Worm (Caenorhabditis elegans) whole organism, L3 larva: ENCODE data around the gene F26F12.4.

Experiments used
- ceh-82 ChIP-seq: fragments of 150-350 bp; optimal IDR thresholded peaks from 2 replicates; lab custom pipeline; 2014; ENCODE audit warnings: missing biosample characterization, missing genetic modification characterization
- ceh-9 ChIP-seq: sonication (generic microtip); optimal IDR thresholded peaks from 2 replicates; lab custom pipeline; 2018; ENCODE audit warnings: missing biosample characterization, missing genetic modification characterization
- daf-12 ChIP-seq: fragments of 150-350 bp; optimal IDR thresholded peaks from 2 replicates; lab custom pipeline; 2014; ENCODE audit warnings: missing biosample characterization, missing genetic modification reagents, missing genetic modification characterization
- egl-27 ChIP-seq: sonication (generic microtip); optimal IDR thresholded peaks from 4 replicates; lab custom pipeline; 2017; ENCODE audit warnings: missing biosample characterization, missing genetic modification reagents, missing genetic modification characterization
- elt-2 ChIP-seq: sonication (generic microtip); optimal IDR thresholded peaks from 2 replicates; lab custom pipeline; 2016; ENCODE audit warnings: missing genetic modification reagents, mild to moderate bottlenecking, missing genetic modification characterization, missing compliant biosample characterization
- jun-1 ChIP-seq: fragments of 150-350 bp; optimal IDR thresholded peaks from 2 replicates; lab custom pipeline; 2014; ENCODE audit warnings: missing biosample characterization, missing genetic modification reagents, missing genetic modification characterization
- mdl-1 ChIP-seq: fragments of 150-350 bp; optimal IDR thresholded peaks from 2 replicates; lab custom pipeline; 2014; ENCODE audit warnings: missing biosample characterization, missing genetic modification characterization
- nfya-1 ChIP-seq: sonication (generic microtip); optimal IDR thresholded peaks from 2 replicates; lab custom pipeline; 2017; ENCODE audit warnings: missing genetic modification characterization, mild to moderate bottlenecking, missing compliant biosample characterization, antibody characterized with exemption, moderate library complexity; ENCODE audit not compliant: insufficient read depth
- nhr-28 ChIP-seq: fragments of 150-350 bp; optimal IDR thresholded peaks from 2 replicates; lab custom pipeline; 2014; ENCODE audit warnings: missing biosample characterization, missing genetic modification characterization
- nhr-43 ChIP-seq: sonication (generic microtip); optimal IDR thresholded peaks from 2 replicates; lab custom pipeline; 2016; ENCODE audit warnings: mild to moderate bottlenecking, missing genetic modification characterization, missing compliant biosample characterization; ENCODE audit not compliant: poor library complexity, severe bottlenecking
- tbx-2 ChIP-seq: sonication (generic microtip); optimal IDR thresholded peaks from 2 replicates; lab custom pipeline; 2016; ENCODE audit warnings: mild to moderate bottlenecking, missing genetic modification characterization, missing compliant biosample characterization
- unc-62 ChIP-seq: fragments of 150-350 bp; sonication (generic microtip); optimal IDR thresholded peaks from 4 replicates; lab custom pipeline; 2014; ENCODE audit warnings: missing biosample characterization, missing genetic modification reagents, missing genetic modification characterization
- ztf-11 ChIP-seq: fragments of 150-350 bp; optimal IDR thresholded peaks from 2 replicates; lab custom pipeline; 2014; ENCODE audit warnings: missing biosample characterization, missing genetic modification characterization

DNA sequence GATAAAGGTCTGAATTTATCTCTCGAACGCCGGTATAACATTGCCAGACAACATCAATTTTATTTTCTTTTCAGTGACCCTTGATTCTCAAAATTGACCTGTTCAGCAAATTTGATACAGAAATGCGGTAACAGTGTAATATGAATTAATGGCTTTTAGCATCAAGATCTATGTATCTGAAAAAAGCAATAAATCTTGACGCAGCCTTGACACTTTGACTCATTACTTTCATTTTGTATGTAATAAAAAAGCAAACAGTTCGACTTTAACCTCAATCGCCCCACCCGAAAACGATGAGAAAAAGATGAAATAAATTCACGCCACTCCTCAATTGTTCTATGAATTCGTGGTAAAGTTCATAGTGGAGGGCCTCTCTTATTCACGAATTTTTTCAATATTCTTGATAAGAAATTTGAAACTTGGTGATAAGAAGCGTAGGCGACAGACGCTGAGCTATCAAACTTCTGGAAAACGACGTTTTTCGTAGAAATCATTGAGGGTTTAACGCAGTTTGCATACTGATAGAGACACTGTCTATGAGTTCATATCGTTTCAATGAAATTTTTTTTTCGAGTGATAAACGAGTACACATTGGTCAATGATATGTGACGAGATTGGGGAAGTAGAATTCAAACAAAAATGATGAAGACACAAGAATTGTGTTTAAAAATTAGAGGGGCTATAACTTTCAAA, 47.5 kb downstream of the F26F12.4 start:
- TF ChIP-seq daf-12 (no peak), nhr-28 (tag; lab: Kevin White, UChicago) (no peak), ceh-82 (tag; lab: Kevin White, UChicago) (no peak), jun-1 (tag; lab: Kevin White, UChicago) (no peak), unc-62 (no peak), nhr-43 (no peak), tbx-2 (tag; lab: Kevin White, UChicago) (no peak), mdl-1 (tag; lab: Kevin White, UChicago) (no peak), ztf-11 (tag; lab: Kevin White, UChicago) (no peak), egl-27 (no peak), elt-2 (tag; lab: Kevin White, UChicago) (peak; percentile 92), nfya-1 (tag; lab: Kevin White, UChicago) (no peak), ceh-9 (tag; lab: Kevin White, UChicago) (no peak)
